Worm (Caenorhabditis elegans) whole organism, L1 larva: Measurements from ENCODE around the gene pfkb-1.2.

Source experiments
- C16A3.4 ChIP-seq: fragments of 150-350 bp; optimal IDR thresholded peaks from 2 replicates; lab custom pipeline; 2014; ENCODE audit warnings: missing biosample characterization, missing genetic modification characterization
- C34B4.2 ChIP-seq: sonication (generic microtip); optimal IDR thresholded peaks from 2 replicates; lab custom pipeline; 2017; ENCODE audit warnings: mild to moderate bottlenecking, missing genetic modification characterization, missing compliant biosample characterization
- F16B12.6 ChIP-seq: fragments of 150-350 bp; optimal IDR thresholded peaks from 2 replicates; lab custom pipeline; 2014; ENCODE audit warnings: missing biosample characterization, missing genetic modification characterization
- blmp-1 ChIP-seq: fragments of 150-350 bp; optimal IDR thresholded peaks from 2 replicates; lab custom pipeline; 2014; ENCODE audit warnings: missing biosample characterization, missing genetic modification characterization
- ceh-82 ChIP-seq, 3 experiments: fragments of 150-350 bp in 1 of 3; sonication (generic microtip) in 2 of 3; optimal IDR thresholded peaks; 2 replicates each; lab custom pipeline; 2014 to 2017; ENCODE audit warnings: missing biosample characterization in 3 of 3, missing genetic modification characterization in 3 of 3
- dpl-1 ChIP-seq, 3 experiments: fragments of 150-350 bp in 2 of 3; sonication (generic microtip) in 1 of 3; optimal IDR thresholded peaks; 2 replicates each; lab custom pipeline; 2014 to 2017; ENCODE audit warnings: missing biosample characterization in 3 of 3, missing genetic modification characterization in 3 of 3, missing genetic modification reagents in 3 of 3
- dsc-1 ChIP-seq: sonication (generic microtip); optimal IDR thresholded peaks from 2 replicates; lab custom pipeline; 2016; ENCODE audit warnings: mild to moderate bottlenecking, missing genetic modification characterization, missing compliant biosample characterization
- efl-1 ChIP-seq, 4 experiments: fragments of 150-350 bp; optimal IDR thresholded peaks in 3 of 4; peaks in 1 of 4; 1 replicate in 1 of 4; 2 replicates in 3 of 4; lab custom pipeline; 2014; ENCODE audit warnings: missing biosample characterization in 2 of 4, missing genetic modification characterization in 2 of 4, missing genetic modification reagents in 2 of 4
- egl-27 ChIP-seq, 2 experiments: fragments of 150-350 bp in 1 of 2; sonication (generic microtip); optimal IDR thresholded peaks; 3 replicates each; lab custom pipeline; 2017 to 2018; ENCODE audit warnings: missing biosample characterization in 2 of 2, missing genetic modification characterization in 2 of 2, missing genetic modification reagents in 2 of 2
- elt-3 ChIP-seq, 6 experiments: fragments of 150-350 bp in 1 of 6; sonication (generic microtip); optimal IDR thresholded peaks; 2 replicates each; lab custom pipeline; 2017 to 2018; ENCODE audit warnings: missing biosample characterization in 6 of 6, missing genetic modification characterization in 6 of 6, inconsistent platforms in 1 of 6
- fkh-8 ChIP-seq: sonication (generic microtip); optimal IDR thresholded peaks from 2 replicates; lab custom pipeline; 2016; ENCODE audit warnings: mild to moderate bottlenecking, missing genetic modification characterization, missing compliant biosample characterization
- fos-1 ChIP-seq: fragments of 150-350 bp; optimal IDR thresholded peaks from 2 replicates; lab custom pipeline; 2014; ENCODE audit warnings: missing biosample characterization, missing genetic modification characterization
- hlh-17 ChIP-seq: fragments of 200-800 bp; sonication (Bioruptor generic); optimal IDR thresholded peaks from 2 replicates; lab custom pipeline; 2018; ENCODE audit warnings: missing genetic modification characterization, mild to moderate bottlenecking, missing compliant biosample characterization, moderate library complexity, borderline replicate concordance
- hpl-2 ChIP-seq: fragments of 150-350 bp; optimal IDR thresholded peaks from 2 replicates; lab custom pipeline; 2014; ENCODE audit warnings: missing biosample characterization, missing genetic modification reagents, missing genetic modification characterization
- irx-1 ChIP-seq: sonication (generic microtip); optimal IDR thresholded peaks from 2 replicates; lab custom pipeline; 2016; ENCODE audit warnings: missing genetic modification characterization, missing compliant biosample characterization
- isw-1 ChIP-seq: fragments of 200-800 bp; sonication (Bioruptor generic); IDR thresholded peaks from 2 replicates; pipeline ENCODE4 v1.3.6; 2022; ENCODE audit warnings: missing genetic modification characterization, missing compliant biosample characterization
- lin-13 ChIP-seq: fragments of 150-350 bp; optimal IDR thresholded peaks from 2 replicates; lab custom pipeline; 2014; ENCODE audit warnings: missing biosample characterization, missing genetic modification reagents, missing genetic modification characterization
- lin-14 ChIP-seq: fragments of 200-800 bp; sonication (Bioruptor generic); optimal IDR thresholded peaks from 2 replicates; lab custom pipeline; 2018; ENCODE audit warnings: mild to moderate bottlenecking, missing genetic modification characterization, moderate library complexity, missing compliant biosample characterization
- lin-15B ChIP-seq: fragments of 150-350 bp; sonication (generic microtip); optimal IDR thresholded peaks from 3 replicates; lab custom pipeline; 2014; ENCODE audit warnings: missing biosample characterization, missing genetic modification characterization
- lin-35 ChIP-seq, 2 experiments: fragments of 150-350 bp; optimal IDR thresholded peaks; 2 replicates each; lab custom pipeline; 2014; ENCODE audit warnings: missing biosample characterization in 2 of 2, missing genetic modification characterization in 2 of 2, missing genetic modification reagents in 2 of 2
- lin-39 ChIP-seq: fragments of 150-350 bp; optimal IDR thresholded peaks from 2 replicates; lab custom pipeline; 2014; ENCODE audit warnings: missing biosample characterization, missing genetic modification reagents, missing genetic modification characterization
- lsy-2 ChIP-seq, 2 experiments: fragments of 150-350 bp; optimal IDR thresholded peaks; 2 replicates each; lab custom pipeline; 2014; ENCODE audit warnings: missing biosample characterization in 2 of 2, missing genetic modification characterization in 2 of 2
- mdl-1 ChIP-seq, 2 experiments: fragments of 150-350 bp; optimal IDR thresholded peaks; 2 replicates each; lab custom pipeline; 2014 to 2017; ENCODE audit warnings: missing biosample characterization in 2 of 2, missing genetic modification characterization in 2 of 2, inconsistent platforms in 1 of 2
- mep-1 ChIP-seq: fragments of 150-350 bp; optimal IDR thresholded peaks from 2 replicates; lab custom pipeline; 2014; ENCODE audit warnings: missing biosample characterization, missing genetic modification characterization
- nhr-11 ChIP-seq: fragments of 150-350 bp; optimal IDR thresholded peaks from 2 replicates; lab custom pipeline; 2014; ENCODE audit warnings: missing biosample characterization, missing genetic modification characterization
- nhr-19 ChIP-seq: fragments of 200-800 bp; sonication (Bioruptor generic); conservative IDR thresholded peaks from 2 replicates; pipeline ENCODE4 v1.3.6; 2022; ENCODE audit warnings: missing genetic modification characterization, missing compliant biosample characterization
- nhr-20 ChIP-seq: sonication (generic microtip); optimal IDR thresholded peaks from 2 replicates; lab custom pipeline; 2016; ENCODE audit warnings: mild to moderate bottlenecking, missing genetic modification characterization, missing compliant biosample characterization
- nhr-47 ChIP-seq: sonication (generic microtip); optimal IDR thresholded peaks from 2 replicates; lab custom pipeline; 2016; ENCODE audit warnings: mild to moderate bottlenecking, missing genetic modification characterization, moderate library complexity, missing compliant biosample characterization
- nhr-71 ChIP-seq: sonication (generic microtip); optimal IDR thresholded peaks from 2 replicates; lab custom pipeline; 2016; ENCODE audit warnings: mild to moderate bottlenecking, missing genetic modification characterization, moderate library complexity, missing compliant biosample characterization
- nhr-84 ChIP-seq: sonication (generic microtip); optimal IDR thresholded peaks from 2 replicates; lab custom pipeline; 2017; ENCODE audit warnings: missing biosample characterization, missing genetic modification characterization
- nhr-85 ChIP-seq: sonication (generic microtip); peaks from one replicate; lab custom pipeline; 2016; ENCODE audit warnings: missing genetic modification characterization, inconsistent platforms, missing compliant biosample characterization
- nhr-90 ChIP-seq: sonication (generic microtip); optimal IDR thresholded peaks from 2 replicates; lab custom pipeline; 2016; ENCODE audit warnings: mild to moderate bottlenecking, missing genetic modification characterization, missing compliant biosample characterization; ENCODE audit not compliant: poor library complexity
- pax-3 ChIP-seq: fragments of 200-800 bp; sonication (Bioruptor generic); optimal IDR thresholded peaks from 2 replicates; lab custom pipeline; 2018; ENCODE audit warnings: mild to moderate bottlenecking, missing genetic modification characterization, moderate library complexity, missing compliant biosample characterization
- rnt-1 ChIP-seq: sonication (generic microtip); optimal IDR thresholded peaks from 2 replicates; lab custom pipeline; 2016; ENCODE audit warnings: mild to moderate bottlenecking, missing genetic modification characterization, moderate library complexity, missing compliant biosample characterization
- skn-1 ChIP-seq: fragments of 150-350 bp; optimal IDR thresholded peaks from 2 replicates; lab custom pipeline; 2014; ENCODE audit warnings: missing biosample characterization, missing genetic modification characterization
- snpc-4 ChIP-seq: fragments of 150-350 bp; optimal IDR thresholded peaks from 2 replicates; lab custom pipeline; 2014; ENCODE audit warnings: missing biosample characterization, missing genetic modification characterization
- snu-23 ChIP-seq: sonication (generic microtip); optimal IDR thresholded peaks from 2 replicates; lab custom pipeline; 2016; ENCODE audit warnings: missing genetic modification characterization, missing compliant biosample characterization
- swsn-7 ChIP-seq: sonication (generic microtip); optimal IDR thresholded peaks from 2 replicates; lab custom pipeline; 2016; ENCODE audit warnings: missing genetic modification characterization, missing compliant biosample characterization
- tbx-2 ChIP-seq: sonication (generic microtip); optimal IDR thresholded peaks from 2 replicates; lab custom pipeline; 2016; ENCODE audit warnings: missing genetic modification characterization, missing compliant biosample characterization
- unc-130 ChIP-seq: fragments of 150-350 bp; optimal IDR thresholded peaks from 2 replicates; lab custom pipeline; 2017; ENCODE audit warnings: missing biosample characterization, missing genetic modification characterization, inconsistent platforms
- unc-30 ChIP-seq: sonication (generic microtip); optimal IDR thresholded peaks from 2 replicates; lab custom pipeline; 2017; ENCODE audit warnings: missing biosample characterization, missing genetic modification characterization
- unc-62 ChIP-seq: fragments of 150-350 bp; optimal IDR thresholded peaks from 2 replicates; lab custom pipeline; 2014; ENCODE audit warnings: missing biosample characterization, missing genetic modification reagents, missing genetic modification characterization
- xbp-1 ChIP-seq: sonication (generic microtip); optimal IDR thresholded peaks from 2 replicates; lab custom pipeline; 2016; ENCODE audit warnings: missing genetic modification characterization, missing compliant biosample characterization

The pfkb-1.2 gene

ce11 chrIV:5947555-5948151 lies 5.9 kb downstream of the pfkb-1.2 start, which contains the start of gene rps-25:
Gene rps-25 (minus strand): TSS chrIV:5947605.
- TF ChIP-seq nhr-90 (tag; lab: Kevin White, UChicago), result peak; percentile 20
- TF ChIP-seq isw-1 (GFP tag; lab: Robert Waterston, UW), result peak; percentile 35; the same call in 1 of the 2 replicates
- TF ChIP-seq irx-1 (tag; lab: Kevin White, UChicago), result peak; percentile 21
- TF ChIP-seq rnt-1, result peak; percentile 56
- TF ChIP-seq nhr-11, result no peak
- TF ChIP-seq F16B12.6 (tag; lab: Kevin White, UChicago), result no peak
- TF ChIP-seq snu-23, result peak; percentile 77
- TF ChIP-seq nhr-71 (tag; lab: Kevin White, UChicago), result peak; percentile 68
- TF ChIP-seq egl-27 (tag; optimal IDR thresholded peaks at IDR 0.05; lab: Kevin White, UChicago), result no peak
- peak; percentile 59 for TF ChIP-seq unc-130 (tag; lab: Kevin White, UChicago)
- TF ChIP-seq nhr-47, result peak; percentile 46
- no peak for TF ChIP-seq nhr-84
- peak in 1 of 6 experiments; percentile 56 for TF ChIP-seq elt-3 (tag; optimal IDR thresholded peaks at IDR 0.05; lab: Kevin White, UChicago)
- peak; percentile 33 for TF ChIP-seq lin-39 (tag; lab: Kevin White, UChicago)
- no peak; the same call in 1 of the 2 replicates for TF ChIP-seq nhr-19 (GFP tag; lab: Robert Waterston, UW)
- peak; percentile 75 for TF ChIP-seq skn-1 (tag; lab: Kevin White, UChicago)
- TF ChIP-seq fkh-8 (tag; lab: Kevin White, UChicago), result peak; percentile 45
- peak; percentile 45 for TF ChIP-seq xbp-1 (tag; lab: Kevin White, UChicago)
- no peak for TF ChIP-seq hlh-17 (GFP tag; lab: Kevin White, UChicago)
- peak; percentile 57 for TF ChIP-seq blmp-1 (tag; lab: Kevin White, UChicago)
- TF ChIP-seq unc-62 (GFP tag; lab: Kevin White, UChicago), result no peak
- TF ChIP-seq C34B4.2 (tag; lab: Kevin White, UChicago), result no peak
- peak; percentile 75 for TF ChIP-seq C16A3.4 (tag; lab: Kevin White, UChicago)
- peak; percentile 15 for TF ChIP-seq hpl-2 (GFP tag; lab: Kevin White, UChicago)
- TF ChIP-seq snpc-4 (tag; lab: Kevin White, UChicago), result peak; percentile 12
- TF ChIP-seq dsc-1 (tag; lab: Kevin White, UChicago), result peak; percentile 9
- TF ChIP-seq ceh-82 (tag; optimal IDR thresholded peaks at IDR 0.05; lab: Kevin White, UChicago), result peak in 2 of 3 experiments; percentile 10 to 74
- TF ChIP-seq lin-13 (GFP tag; lab: Kevin White, UChicago), result peak; percentile 52
- TF ChIP-seq lin-14 (GFP tag; lab: Kevin White, UChicago), result peak; percentile 54
- TF ChIP-seq pax-3 (tag; lab: Kevin White, UChicago), result no peak
- TF ChIP-seq dpl-1 (GFP tag; optimal IDR thresholded peaks at IDR 0.05; lab: Kevin White, UChicago), result peak; percentile 40 to 62 (median 54)
- TF ChIP-seq tbx-2, result peak; percentile 25
- peak; percentile 3 for TF ChIP-seq fos-1 (tag; lab: Kevin White, UChicago)
- no peak for TF ChIP-seq unc-30
- peak; percentile 68 to 78 for TF ChIP-seq lin-35 (GFP tag; optimal IDR thresholded peaks at IDR 0.05; lab: Kevin White, UChicago)
- TF ChIP-seq mdl-1 (tag; optimal IDR thresholded peaks at IDR 0.05; lab: Kevin White, UChicago), result peak in 1 of 2 experiments; percentile 27
- peak; percentile 3 for TF ChIP-seq nhr-85
- peak; percentile 81 to 97 for TF ChIP-seq lsy-2 (tag; optimal IDR thresholded peaks at IDR 0.05; lab: Kevin White, UChicago)
- peak; percentile 53 for TF ChIP-seq swsn-7
- TF ChIP-seq lin-15B (tag; lab: Kevin White, UChicago), result peak; percentile 7
- peak; percentile 61 to 72 for TF ChIP-seq efl-1 (optimal IDR thresholded peaks at IDR 0.05; lab: Kevin White, UChicago)
- TF ChIP-seq efl-1 (GFP tag; optimal IDR thresholded peaks at IDR 0.05 in 1 of 2; lab: Kevin White, UChicago), result peak in 1 of 2 experiments; percentile 48
- TF ChIP-seq nhr-20 (tag; lab: Kevin White, UChicago), result peak; percentile 45
- peak; percentile 75 for TF ChIP-seq mep-1 (tag; lab: Kevin White, UChicago)
- TF ChIP-seq, all 84 proteins: peak for 33
